Fruit fly (Drosophila melanogaster): ENCODE results near the gene CG46320.
A peak's percentile ranks its signal among the peaks of the same experiment; 100 is the strongest.

The CG46320 gene

dm6 chr3L:5678241-5678905 lies 14.5 kb downstream of the CG46320 start:
- no peak for TF ChIP-seq kay (GFP tag; ENCODE audit: borderline replicate concordance)
- TF ChIP-seq toe (GFP tag; optimal IDR thresholded peaks at IDR 0.05), result no peak
- no peak for TF ChIP-seq CG5204 (GFP tag; optimal IDR thresholded peaks at IDR 0.05)
- TF ChIP-seq Crg-1 (GFP tag; optimal IDR thresholded peaks at IDR 0.05), result no peak
- no peak for TF ChIP-seq CG12768 (GFP tag; optimal IDR thresholded peaks at IDR 0.05)
- no peak for TF ChIP-seq Mnt (GFP tag; optimal IDR thresholded peaks at IDR 0.05)
- no peak for TF ChIP-seq CG33017 (tag; optimal IDR thresholded peaks at IDR 0.05)
- TF ChIP-seq CG11617 (GFP tag; optimal IDR thresholded peaks at IDR 0.05), result no peak
- TF ChIP-seq CG14711 (tag; optimal IDR thresholded peaks at IDR 0.05), result no peak
- no peak for TF ChIP-seq cnc (optimal IDR thresholded peaks at IDR 0.05)
- no peak for TF ChIP-seq cic (GFP tag; optimal IDR thresholded peaks at IDR 0.05)
- no peak for TF ChIP-seq bab1 (GFP tag; optimal IDR thresholded peaks at IDR 0.05)
- no peak for TF ChIP-seq pad (GFP tag; optimal IDR thresholded peaks at IDR 0.05)
- TF ChIP-seq tj (GFP tag; optimal IDR thresholded peaks at IDR 0.05), result no peak
- no peak for TF ChIP-seq ovo (GFP tag; optimal IDR thresholded peaks at IDR 0.05)
- TF ChIP-seq Clk (GFP tag; optimal IDR thresholded peaks at IDR 0.05), result no peak
- no peak for TF ChIP-seq CG1620 (GFP tag; optimal IDR thresholded peaks at IDR 0.05)
- no peak for TF ChIP-seq CG7045 (GFP tag; optimal IDR thresholded peaks at IDR 0.05)

- TF ChIP-seq CG1620 (GFP tag; optimal IDR thresholded peaks at IDR 0.05) (no peak), toe (GFP tag; optimal IDR thresholded peaks at IDR 0.05) (no peak), bab1 (GFP tag; optimal IDR thresholded peaks at IDR 0.05) (no peak), cnc (optimal IDR thresholded peaks at IDR 0.05) (no peak), Mnt (GFP tag; optimal IDR thresholded peaks at IDR 0.05) (no peak), CG7101 (tag; optimal IDR thresholded peaks at IDR 0.05) (no peak), CG33017 (tag; optimal IDR thresholded peaks at IDR 0.05) (no peak), kay (GFP tag; ENCODE audit: borderline replicate concordance) (no peak), tj (GFP tag; optimal IDR thresholded peaks at IDR 0.05) (no peak), ovo (GFP tag; optimal IDR thresholded peaks at IDR 0.05) (no peak), CG11617 (GFP tag; optimal IDR thresholded peaks at IDR 0.05) (no peak), CG14711 (tag; optimal IDR thresholded peaks at IDR 0.05) (no peak), Hr96 (GFP tag; optimal IDR thresholded peaks at IDR 0.05) (no peak), CG7045 (GFP tag; optimal IDR thresholded peaks at IDR 0.05) (no peak), cic (GFP tag; optimal IDR thresholded peaks at IDR 0.05) (no peak), Crg-1 (GFP tag; optimal IDR thresholded peaks at IDR 0.05) (no peak), pad (GFP tag; optimal IDR thresholded peaks at IDR 0.05) (no peak)
Observed at dm6 chr3L:5686274-5686673, 22.4 kb downstream of the CG46320 start.

dm6 chr3L:5690994-5691503 lies 27.1 kb downstream of the CG46320 start:
- TF ChIP-seq CG7101 (tag; optimal IDR thresholded peaks at IDR 0.05), result no peak
- no peak for TF ChIP-seq CG33017 (tag; optimal IDR thresholded peaks at IDR 0.05)

dm6 chr3L:5713031-5713430 lies 49.1 kb downstream of the CG46320 start, which contains the start of gene CG44521:
Gene CG44521 (plus strand): TSS chr3L:5713331.
- TF ChIP-seq CG7101 (tag; optimal IDR thresholded peaks at IDR 0.05) (no peak), ovo (GFP tag; optimal IDR thresholded peaks at IDR 0.05) (no peak), CG1620 (GFP tag; optimal IDR thresholded peaks at IDR 0.05) (no peak)

- TF ChIP-seq pad (GFP tag; optimal IDR thresholded peaks at IDR 0.05), result no peak
- no peak for TF ChIP-seq Mnt (GFP tag; optimal IDR thresholded peaks at IDR 0.05)
- no peak for TF ChIP-seq CG33017 (tag; optimal IDR thresholded peaks at IDR 0.05)
- no peak for TF ChIP-seq CG1620 (GFP tag; optimal IDR thresholded peaks at IDR 0.05)
- no peak for TF ChIP-seq CG11617 (GFP tag; optimal IDR thresholded peaks at IDR 0.05)
- no peak for TF ChIP-seq CG5204 (GFP tag; optimal IDR thresholded peaks at IDR 0.05)
- TF ChIP-seq cnc (optimal IDR thresholded peaks at IDR 0.05), result no peak
- no peak for TF ChIP-seq CG14711 (tag; optimal IDR thresholded peaks at IDR 0.05)
- no peak for TF ChIP-seq cic (GFP tag; optimal IDR thresholded peaks at IDR 0.05)
- no peak for TF ChIP-seq CG7045 (GFP tag; optimal IDR thresholded peaks at IDR 0.05)
- TF ChIP-seq CG7101 (tag; optimal IDR thresholded peaks at IDR 0.05), result no peak
- no peak for TF ChIP-seq toe (GFP tag; optimal IDR thresholded peaks at IDR 0.05)
- TF ChIP-seq bab1 (GFP tag; optimal IDR thresholded peaks at IDR 0.05), result no peak
- no peak for TF ChIP-seq Hr96 (GFP tag; optimal IDR thresholded peaks at IDR 0.05)
- TF ChIP-seq kay (GFP tag; ENCODE audit: borderline replicate concordance), result no peak
- no peak for TF ChIP-seq CG12768 (GFP tag; optimal IDR thresholded peaks at IDR 0.05)
Observed at dm6 chr3L:5731639-5732038, 67.7 kb downstream of the CG46320 start.

- TF ChIP-seq toe (GFP tag; optimal IDR thresholded peaks at IDR 0.05) (no peak), ovo (GFP tag; optimal IDR thresholded peaks at IDR 0.05) (peak; percentile 51), Hr96 (GFP tag; optimal IDR thresholded peaks at IDR 0.05) (no peak), pad (GFP tag; optimal IDR thresholded peaks at IDR 0.05) (no peak), Crg-1 (GFP tag; optimal IDR thresholded peaks at IDR 0.05) (no peak), CG5204 (GFP tag; optimal IDR thresholded peaks at IDR 0.05) (no peak), CG11617 (GFP tag; optimal IDR thresholded peaks at IDR 0.05) (no peak), CG33017 (tag; optimal IDR thresholded peaks at IDR 0.05) (no peak), CG14711 (tag; optimal IDR thresholded peaks at IDR 0.05) (no peak), CG7045 (GFP tag; optimal IDR thresholded peaks at IDR 0.05) (no peak), kay (GFP tag; ENCODE audit: borderline replicate concordance) (peak; percentile 91), tj (GFP tag; optimal IDR thresholded peaks at IDR 0.05) (no peak), CG1620 (GFP tag; optimal IDR thresholded peaks at IDR 0.05) (peak; percentile 9), CG12768 (GFP tag; optimal IDR thresholded peaks at IDR 0.05) (no peak), CG7101 (tag; optimal IDR thresholded peaks at IDR 0.05) (no peak), bab1 (GFP tag; optimal IDR thresholded peaks at IDR 0.05) (peak; percentile 60), Clk (GFP tag; optimal IDR thresholded peaks at IDR 0.05) (peak; percentile 62), cnc (optimal IDR thresholded peaks at IDR 0.05) (no peak), cic (GFP tag; optimal IDR thresholded peaks at IDR 0.05) (peak; percentile 13), Mnt (GFP tag; optimal IDR thresholded peaks at IDR 0.05) (peak; percentile 11)
Observed at dm6 chr3L:5749616-5750336, 85.9 kb downstream of the CG46320 start.

Measured in whole organism, adult.